Fruit fly (Drosophila melanogaster) Kc167 (cell line): ENCODE results near the gene mei-218.

Source experiments
- Myc ChIP-seq: fragments of >200 bp; optimal IDR thresholded peaks from 2 replicates; lab custom pipeline; 2017; ENCODE audit warnings: missing external identifiers
- Sin3A ChIP-seq: fragments of >200 bp; optimal IDR thresholded peaks from 2 replicates; lab custom pipeline; 2018; ENCODE audit warnings: missing external identifiers
- h ChIP-seq: fragments of >200 bp; optimal IDR thresholded peaks from 3 replicates; lab custom pipeline; 2018; ENCODE audit warnings: missing external identifiers
- psq ChIP-seq: fragments of >200 bp; optimal IDR thresholded peaks from 2 replicates; lab custom pipeline; 2017; ENCODE audit warnings: missing external identifiers
- ttk ChIP-seq: sonication (Bioruptor generic); optimal IDR thresholded peaks from 2 replicates; lab custom pipeline; 2017; ENCODE audit warnings: missing external identifiers

- no peak for TF ChIP-seq h (lab: Kevin White, UChicago)
- no peak for TF ChIP-seq psq (lab: Kevin White, UChicago)
- TF ChIP-seq Sin3A (lab: Kevin White, UChicago): no peak
- no peak for TF ChIP-seq Myc (lab: Kevin White, UChicago)
- TF ChIP-seq ttk (lab: Kevin White, UChicago): no peak
Observed at dm6 chrX:17122425-17123094, 20.2 kb downstream of the mei-218 start.
